Worm (Caenorhabditis elegans): Measurements from ENCODE around the gene ubc-9.

ubc-9 gene

ce11 chrIV:4660151-4661041, 9.6 kb downstream of the ubc-9 start, which contains the start of the genes F29B9.11 and jmjd-1.2:
Gene F29B9.11 (minus strand): TSS chrIV:4660201.
Gene jmjd-1.2 (plus strand): TSS chrIV:4660991.
- peak; percentile 72; the same call in 1 of the 2 replicates for TF ChIP-seq D1046.2 (GFP tag; IDR thresholded peaks at IDR 0.05)
- peak; percentile 60 for TF ChIP-seq nhr-28 (tag; optimal IDR thresholded peaks at IDR 0.05)
- TF ChIP-seq nhr-42 (GFP tag; IDR thresholded peaks at IDR 0.05), result peak; percentile 79
- peak; percentile 95 for TF ChIP-seq mep-1 (tag; optimal IDR thresholded peaks at IDR 0.05)
- TF ChIP-seq ztf-7 (tag; optimal IDR thresholded peaks at IDR 0.05), result peak; percentile 30
- TF ChIP-seq zfp-3 (GFP tag; conservative IDR thresholded peaks at IDR 0.05), result peak; percentile 75; the same call in 1 of the 2 replicates
- TF ChIP-seq F49E8.2 (tag; optimal IDR thresholded peaks at IDR 0.05; ENCODE audit: borderline replicate concordance), result peak; percentile 69
- no peak for TF ChIP-seq dmd-8 (GFP tag; IDR thresholded peaks at IDR 0.05)
- no peak for TF ChIP-seq ceh-62 (tag; optimal IDR thresholded peaks at IDR 0.05)
- TF ChIP-seq ceh-44 (GFP tag; IDR thresholded peaks at IDR 0.05), result peak; percentile 83
- no peak for TF ChIP-seq egl-27 (tag; optimal IDR thresholded peaks at IDR 0.05)
- TF ChIP-seq mxl-3 (GFP tag; optimal IDR thresholded peaks at IDR 0.05), result peak; percentile 76
- no peak for TF ChIP-seq Y105C5A.15 (GFP tag; IDR thresholded peaks at IDR 0.05)
- no peak for TF ChIP-seq lin-29 (GFP tag; IDR thresholded peaks at IDR 0.05)
- no peak for TF ChIP-seq T20F7.1 (GFP tag; optimal IDR thresholded peaks at IDR 0.05)
- peak in 1 of 2 experiments; percentile 88 for TF ChIP-seq unc-62 (GFP tag; optimal IDR thresholded peaks at IDR 0.05 in 1 of 2)
- TF ChIP-seq unc-62 (tag; optimal IDR thresholded peaks at IDR 0.05), result no peak
- peak; percentile 82 for TF ChIP-seq dmd-9 (GFP tag; IDR thresholded peaks at IDR 0.05)
- TF ChIP-seq nhr-6 (tag; optimal IDR thresholded peaks at IDR 0.05), result peak; percentile 73
- TF ChIP-seq sdz-12 (GFP tag; optimal IDR thresholded peaks at IDR 0.05), result peak; percentile 22
- peak; percentile 88 for TF ChIP-seq lin-38 (GFP tag; IDR thresholded peaks at IDR 0.05)
- peak in 1 of 2 experiments; percentile 44 for TF ChIP-seq ZK546.5 (tag; optimal IDR thresholded peaks at IDR 0.05)
- TF ChIP-seq lin-39 (tag; optimal IDR thresholded peaks at IDR 0.05), result no peak
- no peak for TF ChIP-seq cey-2 (tag; optimal IDR thresholded peaks at IDR 0.05; ENCODE audit: borderline replicate concordance, insufficient read depth)
- no peak for TF ChIP-seq F44E2.7 (GFP tag; IDR thresholded peaks at IDR 0.05)
- no peak for TF ChIP-seq lin-15B (tag; optimal IDR thresholded peaks at IDR 0.05)
- TF ChIP-seq arid-1 (GFP tag; conservative IDR thresholded peaks at IDR 0.05), result peak; percentile 74
- no peak for TF ChIP-seq daf-19 (GFP tag; conservative IDR thresholded peaks at IDR 0.05)
- peak; percentile 74 for TF ChIP-seq snpc-1.2 (GFP tag; IDR thresholded peaks at IDR 0.05)
- TF ChIP-seq F10B5.3 (tag; optimal IDR thresholded peaks at IDR 0.05), result peak; percentile 19
- TF ChIP-seq spr-1 (tag; optimal IDR thresholded peaks at IDR 0.05), result peak; percentile 73
- peak; percentile 82 for TF ChIP-seq egl-43 (GFP tag; IDR thresholded peaks at IDR 0.05)
- TF ChIP-seq nhr-77 (tag; optimal IDR thresholded peaks at IDR 0.05), result peak; percentile 90
- no peak for TF ChIP-seq madf-5 (GFP tag; IDR thresholded peaks at IDR 0.05)
- no peak for TF ChIP-seq gei-8 (GFP tag; optimal IDR thresholded peaks at IDR 0.05)
- peak; percentile 34 for TF ChIP-seq nhr-237 (tag; optimal IDR thresholded peaks at IDR 0.05)
- TF ChIP-seq set-16 (GFP tag; IDR thresholded peaks at IDR 0.05), result peak; percentile 63; the same call in 1 of the 2 replicates
- no peak for TF ChIP-seq daf-8 (GFP tag; IDR thresholded peaks at IDR 0.05)
- no peak for TF ChIP-seq unc-39 (tag; optimal IDR thresholded peaks at IDR 0.05)
- TF ChIP-seq dpl-1 (GFP tag; optimal IDR thresholded peaks at IDR 0.05), result peak; percentile 80
- TF ChIP-seq skn-1 (tag; optimal IDR thresholded peaks at IDR 0.05), result no peak
- no peak for TF ChIP-seq snpc-4 (tag; optimal IDR thresholded peaks at IDR 0.05)
- peak; percentile 91 for TF ChIP-seq zfp-2 (tag; optimal IDR thresholded peaks at IDR 0.05)
- TF ChIP-seq dmd-6 (GFP tag; IDR thresholded peaks at IDR 0.05), result peak; percentile 85
- no peak for TF ChIP-seq nhr-10 (tag; optimal IDR thresholded peaks at IDR 0.05)
- TF ChIP-seq pha-4 (GFP tag; IDR thresholded peaks at IDR 0.05), result peak; percentile 45; the same call in 1 of the 2 replicates
- no peak for TF ChIP-seq pha-4 (tag; optimal IDR thresholded peaks at IDR 0.05)
- peak; percentile 92 for TF ChIP-seq dve-1 (tag; optimal IDR thresholded peaks at IDR 0.05; ENCODE audit: insufficient read depth)
- peak; percentile 53 for TF ChIP-seq spr-3 (GFP tag; optimal IDR thresholded peaks at IDR 0.05)
- peak; percentile 93 for TF ChIP-seq nhr-11 (tag; optimal IDR thresholded peaks at IDR 0.05)

Measured in whole organism, L4 larva.